Worm (Caenorhabditis elegans) whole organism, midembryonic: ENCODE measurements around the gene C44C10.7.

Source experiments
- T22C8.4 ChIP-seq: fragments of 200-800 bp; sonication (Bioruptor generic); IDR thresholded peaks from 2 replicates; pipeline ENCODE4 v1.3.6; 2022; ENCODE audit warnings: missing genetic modification characterization, missing compliant biosample characterization
- cog-1 ChIP-seq: sonication (generic microtip); optimal IDR thresholded peaks from 2 replicates; lab custom pipeline; 2016; ENCODE audit warnings: missing genetic modification characterization, missing compliant biosample characterization
- flt-1 ChIP-seq: fragments of 200-800 bp; sonication (Bioruptor generic); IDR thresholded peaks from 2 replicates; pipeline ENCODE4 v1.3.6; 2022; ENCODE audit warnings: missing genetic modification characterization, missing compliant biosample characterization
- klf-2 ChIP-seq: fragments of 200-800 bp; sonication (Bioruptor generic); conservative IDR thresholded peaks from 2 replicates; pipeline ENCODE4 v1.3.6; 2022; ENCODE audit warnings: missing genetic modification reagents, missing genetic modification characterization, missing compliant biosample characterization
- med-1 ChIP-seq: sonication (generic microtip); optimal IDR thresholded peaks from 2 replicates; lab custom pipeline; 2017; ENCODE audit warnings: missing genetic modification characterization, mild to moderate bottlenecking, missing compliant biosample characterization, antibody characterized with exemption, missing genetic modification reagents; ENCODE audit not compliant: insufficient read depth
- ref-1 ChIP-seq: fragments of 200-800 bp; sonication (Bioruptor generic); conservative IDR thresholded peaks from 2 replicates; pipeline ENCODE4 v1.3.6; 2022; ENCODE audit warnings: missing genetic modification reagents, missing genetic modification characterization, missing compliant biosample characterization
- tab-1 ChIP-seq: fragments of 200-800 bp; sonication (Bioruptor generic); IDR thresholded peaks from 2 replicates; pipeline ENCODE4 v1.3.6; 2022; ENCODE audit warnings: missing genetic modification characterization, missing compliant biosample characterization
- ztf-23 ChIP-seq: fragments of 200-800 bp; sonication (Bioruptor generic); IDR thresholded peaks from 2 replicates; pipeline ENCODE4 v1.3.6; 2022; ENCODE audit warnings: missing genetic modification reagents, missing genetic modification characterization, missing compliant biosample characterization
- ztf-29 ChIP-seq: fragments of 200-800 bp; sonication (Bioruptor generic); IDR thresholded peaks from 2 replicates; pipeline ENCODE4 v1.3.6; 2022; ENCODE audit warnings: missing genetic modification reagents, missing genetic modification characterization, missing compliant biosample characterization

Gene C44C10.7

DNA sequence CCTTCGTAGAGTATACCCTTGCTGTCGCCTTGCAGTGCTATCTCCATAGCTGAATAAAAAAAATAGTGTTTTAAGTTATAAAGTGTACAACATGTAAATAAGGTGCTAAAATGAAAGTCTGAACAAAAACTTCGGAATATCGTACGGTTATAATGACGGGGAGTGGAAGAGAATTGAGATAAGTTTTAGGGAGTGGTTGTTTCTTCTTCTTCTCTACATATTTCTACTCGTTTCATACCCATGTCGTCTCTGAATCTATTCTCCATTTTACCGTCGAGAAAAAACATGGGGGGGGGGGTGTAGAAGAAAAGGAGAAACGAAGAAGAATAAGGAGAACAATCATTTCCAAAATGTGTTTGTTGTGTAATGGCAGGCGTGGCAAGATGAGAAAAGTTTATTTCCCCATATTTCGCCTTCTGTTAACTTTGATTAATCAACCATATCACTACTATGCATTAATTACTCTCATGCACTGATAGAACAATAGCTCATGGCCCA lies 28.4 kb upstream of the C44C10.7 start, which contains the start of gene C44C10.9:
Gene C44C10.9 (minus strand): TSS at position 51 of the 498 bp plus-strand sequence.
- no peak for TF ChIP-seq med-1 (GFP tag; lab: Kevin White, UChicago)
- TF ChIP-seq ztf-23 (GFP tag; lab: Robert Waterston, UW): no peak
- TF ChIP-seq tab-1 (GFP tag; lab: Robert Waterston, UW): no peak
- no peak for TF ChIP-seq klf-2 (GFP tag; lab: Robert Waterston, UW)
- no peak for TF ChIP-seq ztf-29 (GFP tag; lab: Robert Waterston, UW)
- TF ChIP-seq flt-1 (GFP tag; lab: Robert Waterston, UW): no peak
- no peak for TF ChIP-seq cog-1 (tag; lab: Kevin White, UChicago)
- no peak for TF ChIP-seq ref-1
- no peak for TF ChIP-seq T22C8.4

DNA sequence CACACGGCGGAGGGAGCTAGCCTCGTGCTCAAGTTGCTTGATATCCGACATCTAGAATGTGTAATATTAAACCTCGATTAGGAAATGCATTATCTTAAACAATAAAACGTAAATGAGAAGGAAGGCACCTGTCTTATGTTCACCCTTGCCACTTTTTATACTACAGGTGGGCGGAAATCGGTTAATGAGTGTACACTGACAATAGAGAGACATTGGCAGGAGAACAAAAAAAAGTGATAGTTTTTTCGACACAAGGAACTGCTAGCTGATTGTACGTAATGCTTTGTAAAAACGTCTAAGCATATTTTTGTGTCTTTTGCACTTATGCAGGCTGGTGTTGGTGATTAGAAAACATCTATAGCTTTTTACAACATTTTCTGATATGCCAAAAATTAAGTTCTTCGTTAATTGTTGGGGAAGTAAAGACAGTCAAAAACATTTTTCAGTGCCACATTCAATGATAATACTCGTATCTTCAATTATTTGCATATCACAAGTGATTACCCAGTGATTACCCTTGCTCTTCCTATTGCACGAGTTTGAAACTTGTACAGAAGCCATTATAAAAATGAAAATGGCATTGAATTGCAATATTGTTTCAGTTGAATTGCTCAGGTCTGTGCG lies 24.3 kb upstream of the C44C10.7 start, which contains the start of gene col-180:
Gene col-180 (minus strand): TSS at position 51 of the 624 bp plus-strand sequence.
- no peak for TF ChIP-seq ref-1
- TF ChIP-seq T22C8.4: no peak
- no peak for TF ChIP-seq tab-1 (GFP tag; lab: Robert Waterston, UW)
- no peak for TF ChIP-seq cog-1 (tag; lab: Kevin White, UChicago)
- TF ChIP-seq ztf-23 (GFP tag; lab: Robert Waterston, UW): no peak
- no peak for TF ChIP-seq ztf-29 (GFP tag; lab: Robert Waterston, UW)
- TF ChIP-seq flt-1 (GFP tag; lab: Robert Waterston, UW): no peak
- TF ChIP-seq med-1 (GFP tag; lab: Kevin White, UChicago): no peak
- no peak for TF ChIP-seq klf-2 (GFP tag; lab: Robert Waterston, UW)

DNA sequence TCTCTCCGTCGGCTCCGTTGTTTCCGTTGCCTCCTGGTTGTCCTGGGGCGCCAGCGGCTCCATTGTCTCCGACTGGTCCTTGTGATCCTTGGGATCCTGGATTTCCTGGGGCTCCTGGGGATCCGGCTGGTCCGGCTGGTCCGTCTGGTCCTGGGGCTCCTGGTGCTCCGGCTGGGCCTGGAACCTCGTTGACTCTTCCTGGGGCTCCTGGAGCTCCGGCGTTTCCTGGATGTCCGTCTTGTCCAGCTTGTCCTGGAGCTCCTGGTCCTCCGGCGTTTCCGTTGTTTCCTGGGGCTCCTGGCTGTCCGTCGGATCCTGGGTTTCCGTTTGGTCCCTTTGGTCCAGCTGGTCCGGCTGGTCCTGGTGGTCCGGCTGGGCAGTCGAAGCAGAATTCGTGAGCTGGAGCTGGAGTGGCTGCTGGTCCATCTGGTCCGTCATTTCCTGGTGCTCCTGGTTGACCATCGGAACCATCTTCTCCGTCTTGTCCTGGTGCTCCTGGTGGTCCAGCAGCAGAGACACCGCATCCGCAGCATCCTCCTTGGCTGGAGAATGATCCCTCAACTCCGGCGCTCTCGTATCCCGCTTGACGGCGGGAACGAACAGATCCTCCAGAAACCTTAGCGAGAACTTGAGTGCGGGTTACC lies 23.5 kb upstream of the C44C10.7 start:
- TF ChIP-seq tab-1 (GFP tag; lab: Robert Waterston, UW) (no peak), klf-2 (GFP tag; lab: Robert Waterston, UW) (no peak), ztf-23 (GFP tag; lab: Robert Waterston, UW) (no peak), cog-1 (tag; lab: Kevin White, UChicago) (no peak), ztf-29 (GFP tag; lab: Robert Waterston, UW) (no peak), ref-1 (no peak), T22C8.4 (no peak), med-1 (GFP tag; lab: Kevin White, UChicago) (no peak), flt-1 (GFP tag; lab: Robert Waterston, UW) (no peak)

ce11 chrX:11710229-11710628 lies 22.2 kb upstream of the C44C10.7 start, which contains the start of gene C44C10.11:
Gene C44C10.11 (minus strand): TSS chrX:11710343.
- TF ChIP-seq flt-1 (GFP tag; lab: Robert Waterston, UW) (no peak), ztf-29 (GFP tag; lab: Robert Waterston, UW) (no peak), ztf-23 (GFP tag; lab: Robert Waterston, UW) (no peak), cog-1 (tag; lab: Kevin White, UChicago) (no peak), med-1 (GFP tag; lab: Kevin White, UChicago) (no peak), klf-2 (GFP tag; lab: Robert Waterston, UW) (no peak), T22C8.4 (no peak), ref-1 (no peak), tab-1 (GFP tag; lab: Robert Waterston, UW) (no peak)

DNA sequence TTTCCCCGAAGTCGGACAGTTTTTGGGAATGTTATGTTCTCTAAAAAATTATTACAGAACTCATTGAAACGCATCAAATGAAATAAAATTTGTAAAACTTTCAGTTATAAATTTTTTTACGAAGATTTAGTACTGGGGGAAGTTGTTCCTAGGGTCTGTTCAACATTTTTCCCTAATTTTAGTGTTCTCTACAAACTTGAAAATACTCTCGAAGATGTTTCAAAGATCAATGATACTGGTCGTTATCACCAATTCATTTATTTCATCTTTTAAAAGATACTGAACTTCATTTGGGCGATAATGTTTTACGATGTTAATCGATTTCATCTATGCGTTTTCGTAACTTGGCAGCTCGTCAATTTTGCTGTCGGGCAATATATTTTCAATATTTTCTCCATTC lies 14.2 kb upstream of the C44C10.7 start, which contains the start of gene C44C10.3:
Gene C44C10.3 (plus strand): TSS at position 301 of the 400 bp plus-strand sequence.
- TF ChIP-seq ref-1 (no peak), med-1 (GFP tag; lab: Kevin White, UChicago) (no peak), klf-2 (GFP tag; lab: Robert Waterston, UW) (no peak), tab-1 (GFP tag; lab: Robert Waterston, UW) (no peak), flt-1 (GFP tag; lab: Robert Waterston, UW) (no peak), ztf-29 (GFP tag; lab: Robert Waterston, UW) (no peak), T22C8.4 (no peak), cog-1 (tag; lab: Kevin White, UChicago) (no peak), ztf-23 (GFP tag; lab: Robert Waterston, UW) (no peak)

DNA sequence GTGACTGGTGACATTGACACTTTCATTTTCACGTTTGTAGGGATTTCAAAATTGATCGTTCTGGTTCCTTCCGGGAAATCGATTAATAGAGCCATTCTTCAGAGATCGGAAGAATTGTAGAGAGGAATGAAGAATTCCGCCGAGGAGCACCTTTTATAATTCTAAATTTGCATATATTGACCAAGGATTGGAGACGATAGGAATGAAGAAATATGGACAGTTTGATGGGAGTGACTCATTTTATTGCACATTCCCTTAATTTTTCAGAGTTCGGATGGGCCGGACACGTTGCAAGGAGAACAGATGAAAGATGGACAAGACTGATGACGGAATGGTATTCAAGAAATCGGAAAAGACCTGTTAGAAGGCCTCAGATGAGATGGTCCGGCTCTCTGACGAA lies 12.2 kb upstream of the C44C10.7 start, which contains the start of gene C44C10.15:
Gene C44C10.15 (minus strand): TSS at position 101 of the 400 bp plus-strand sequence.
- TF ChIP-seq med-1 (GFP tag; lab: Kevin White, UChicago) (no peak), cog-1 (tag; lab: Kevin White, UChicago) (no peak), ztf-23 (GFP tag; lab: Robert Waterston, UW) (no peak), ref-1 (no peak), T22C8.4 (no peak), klf-2 (GFP tag; lab: Robert Waterston, UW) (no peak), tab-1 (GFP tag; lab: Robert Waterston, UW) (no peak), ztf-29 (GFP tag; lab: Robert Waterston, UW) (no peak), flt-1 (GFP tag; lab: Robert Waterston, UW) (no peak)

DNA sequence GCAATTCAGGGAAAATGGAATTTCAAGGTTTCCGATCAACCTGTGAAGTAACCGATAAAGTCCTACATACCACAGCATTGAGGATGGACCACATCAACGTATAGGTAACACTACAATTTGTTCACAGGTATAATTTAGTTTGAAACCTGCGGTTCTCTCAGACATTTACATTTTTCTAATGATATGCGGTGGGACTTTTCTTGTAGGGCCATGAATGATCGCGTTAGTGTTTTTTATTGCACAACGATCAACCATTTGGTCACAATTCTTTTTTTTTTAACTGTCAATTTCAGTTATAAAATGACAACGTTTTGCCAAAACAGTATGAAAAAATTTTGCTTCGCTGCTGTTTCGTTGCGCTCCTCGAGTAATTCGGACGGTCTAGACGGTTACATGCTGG lies 8.6 kb upstream of the C44C10.7 start, which contains the start of gene C44C10.12:
Gene C44C10.12 (plus strand): TSS at position 301 of the 400 bp plus-strand sequence.
- TF ChIP-seq med-1 (GFP tag; lab: Kevin White, UChicago) (no peak), tab-1 (GFP tag; lab: Robert Waterston, UW) (no peak), cog-1 (tag; lab: Kevin White, UChicago) (no peak), flt-1 (GFP tag; lab: Robert Waterston, UW) (no peak), ztf-29 (GFP tag; lab: Robert Waterston, UW) (no peak), T22C8.4 (no peak)

DNA sequence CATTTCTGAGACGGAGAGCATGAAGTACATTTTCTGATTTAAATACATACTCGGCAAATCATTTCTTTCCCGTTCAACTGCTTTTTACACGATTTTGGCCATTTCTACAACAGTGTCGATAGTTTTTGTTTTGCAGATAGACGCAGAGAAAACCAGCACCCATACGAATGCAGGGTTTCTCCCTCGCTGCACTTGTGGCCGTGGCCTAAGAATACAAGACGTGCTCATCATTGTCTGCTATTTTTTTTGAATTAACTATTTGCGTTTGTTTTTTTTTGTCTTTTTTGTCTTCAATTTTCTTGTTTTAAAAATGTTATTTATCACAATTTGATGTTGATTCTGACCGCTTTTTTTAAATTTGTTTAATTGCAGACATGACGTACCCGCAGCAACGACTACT lies 5.0 kb upstream of the C44C10.7 start, which contains the start of gene smcl-1:
Gene smcl-1 (plus strand): TSS at position 373 of the 400 bp plus-strand sequence.
- TF ChIP-seq klf-2 (GFP tag; lab: Robert Waterston, UW) (no peak), cog-1 (tag; lab: Kevin White, UChicago) (peak; percentile 16)
